Fruit fly (Drosophila melanogaster): ENCODE data around the gene colt.

- TF ChIP-seq CTCF (optimal IDR thresholded peaks at IDR 0.05), result no peak
- no peak for TF ChIP-seq CG8478 (optimal IDR thresholded peaks at IDR 0.05)
These were observed 37.6 kb downstream of the colt start for dm6 chr2L:2732139-2732830.

All from S2 (cell line).